Fruit fly (Drosophila melanogaster): ENCODE results near the gene Sgt1.

- TF ChIP-seq CG32121 (GFP tag; IDR thresholded peaks at IDR 0.05) (no peak), CG10348 (GFP tag; IDR thresholded peaks at IDR 0.05) (no peak), gl (tag; optimal IDR thresholded peaks at IDR 0.05) (no peak), CG8159 (tag; optimal IDR thresholded peaks at IDR 0.05) (no peak), CG15710 (tag; optimal IDR thresholded peaks at IDR 0.05) (no peak), EcR (GFP tag; optimal IDR thresholded peaks at IDR 0.05) (no peak), CG9948 (tag; optimal IDR thresholded peaks at IDR 0.05) (no peak)
Observed at dm6 chr3R:8292034-8292433, 13.0 kb downstream of the Sgt1 start, which contains the start of gene CG31463.

Measured in whole organism, pupa.